Fruit fly (Drosophila melanogaster): Measurements from ENCODE around the gene CG7384.

CG7384 gene

DNA sequence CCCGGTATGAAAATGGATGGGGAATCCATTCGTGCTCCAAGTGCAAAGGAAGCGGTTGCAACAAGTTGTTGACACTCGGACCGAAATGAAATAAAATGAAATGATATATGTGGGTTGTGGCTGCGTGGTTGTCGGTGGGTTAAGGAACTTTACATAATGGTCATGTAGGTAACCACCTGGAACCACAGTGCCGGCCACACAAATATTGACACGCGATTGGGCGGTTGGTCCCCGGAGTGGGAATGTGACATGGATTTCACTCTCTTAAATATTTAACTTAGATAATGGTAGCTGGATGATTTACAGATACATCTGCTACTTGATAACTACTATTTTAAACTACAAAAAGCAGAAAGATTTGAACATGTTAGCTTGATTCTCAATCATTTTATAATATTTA is 5.4 kb downstream of the CG7384 start (continued):
- TF ChIP-seq CG12155 (GFP tag; optimal IDR thresholded peaks at IDR 0.05) (no peak), CG2129 (GFP tag; IDR thresholded peaks at IDR 0.05; ENCODE audit: partially characterized antibody) (no peak), CG11504 (tag; optimal IDR thresholded peaks at IDR 0.05) (peak; percentile 17), exex (tag; optimal IDR thresholded peaks at IDR 0.05) (no peak), Asciz (GFP tag; optimal IDR thresholded peaks at IDR 0.05) (no peak), Taf1 (GFP tag; IDR thresholded peaks at IDR 0.05) (no peak), mirr (GFP tag; optimal IDR thresholded peaks at IDR 0.05) (no peak), nom (GFP tag; optimal IDR thresholded peaks at IDR 0.05) (no peak), CG34224 (GFP tag; IDR thresholded peaks at IDR 0.05; ENCODE audit: partially characterized antibody) (no peak), Sox102F (GFP tag; optimal IDR thresholded peaks at IDR 0.05) (no peak), CG4617 (GFP tag; optimal IDR thresholded peaks at IDR 0.05; ENCODE audit: borderline replicate concordance) (no peak), Blimp-1 (GFP tag; optimal IDR thresholded peaks at IDR 0.05) (peak; percentile 4), dati (GFP tag; IDR thresholded peaks at IDR 0.05) (no peak), CG12659 (GFP tag; optimal IDR thresholded peaks at IDR 0.05) (no peak), hth (optimal IDR thresholded peaks at IDR 0.05) (no peak), org-1 (GFP tag; optimal IDR thresholded peaks at IDR 0.05) (no peak), Rfx (GFP tag; IDR thresholded peaks at IDR 0.05) (no peak; the same call in 1 of the 2 replicates), Ptx1 (GFP tag; IDR thresholded peaks at IDR 0.05) (no peak), CG17612 (GFP tag; IDR thresholded peaks at IDR 0.05) (no peak), CG15514 (GFP tag; optimal IDR thresholded peaks at IDR 0.05) (no peak), H2.0 (GFP tag; IDR thresholded peaks at IDR 0.05) (0 out of 2 replicates have a peak, but pooled peaks have one; percentile 4), CG31365 (tag; optimal IDR thresholded peaks at IDR 0.05) (no peak), gfzf (GFP tag; optimal IDR thresholded peaks at IDR 0.05) (no peak), al (GFP tag; IDR thresholded peaks at IDR 0.05) (no peak), fd3F (GFP tag; optimal IDR thresholded peaks at IDR 0.05) (no peak), hbn (GFP tag; IDR thresholded peaks at IDR 0.05; ENCODE audit: partially characterized antibody) (no peak), dmrt11E (tag; optimal IDR thresholded peaks at IDR 0.05) (peak; percentile 64), CG34422 (GFP tag; IDR thresholded peaks at IDR 0.05) (no peak), CG13424 (tag; optimal IDR thresholded peaks at IDR 0.05) (peak; percentile 31), Trl (optimal IDR thresholded peaks at IDR 0.05) (no peak), Trl (GFP tag; optimal IDR thresholded peaks at IDR 0.05) (no peak), gce (GFP tag; IDR thresholded peaks at IDR 0.05) (0 out of 3 replicates have a peak, but pooled peaks have one; percentile 12), cato (GFP tag; optimal IDR thresholded peaks at IDR 0.05; ENCODE audit: borderline replicate concordance) (no peak), CG33557 (GFP tag; optimal IDR thresholded peaks at IDR 0.05) (peak; percentile 87), CG11723 (GFP tag; optimal IDR thresholded peaks at IDR 0.05) (peak; percentile 27), CG12744 (GFP tag; optimal IDR thresholded peaks at IDR 0.05) (no peak), zen2 (GFP tag; IDR thresholded peaks at IDR 0.05; ENCODE audit: partially characterized antibody) (no peak), CG4360 (GFP tag; IDR thresholded peaks at IDR 0.05) (peak; percentile 43; the same call in 1 of the 2 replicates), Poxn (GFP tag; IDR thresholded peaks at IDR 0.05) (no peak), Mes4 (GFP tag; optimal IDR thresholded peaks at IDR 0.05) (no peak), lola (GFP tag; optimal IDR thresholded peaks at IDR 0.05) (peak in 1 of 3 experiments; percentile 52), CG17912 (GFP tag; optimal IDR thresholded peaks at IDR 0.05) (no peak), sd (tag; optimal IDR thresholded peaks at IDR 0.05) (no peak), Sin3A (optimal IDR thresholded peaks at IDR 0.05) (no peak), gro (GFP tag; optimal IDR thresholded peaks at IDR 0.05) (no peak), CG17359 (tag; optimal IDR thresholded peaks at IDR 0.05) (no peak), CG13894 (tag; optimal IDR thresholded peaks at IDR 0.05) (no peak), mld (GFP tag; IDR thresholded peaks at IDR 0.05; ENCODE audit: partially characterized antibody) (no peak), CG10274 (GFP tag; optimal IDR thresholded peaks at IDR 0.05) (no peak), ken (GFP tag; IDR thresholded peaks at IDR 0.05) (no peak), klu (GFP tag; IDR thresholded peaks at IDR 0.05) (no peak)
